Fruit fly (Drosophila melanogaster): ENCODE results near the gene Hsp26.

DNA sequence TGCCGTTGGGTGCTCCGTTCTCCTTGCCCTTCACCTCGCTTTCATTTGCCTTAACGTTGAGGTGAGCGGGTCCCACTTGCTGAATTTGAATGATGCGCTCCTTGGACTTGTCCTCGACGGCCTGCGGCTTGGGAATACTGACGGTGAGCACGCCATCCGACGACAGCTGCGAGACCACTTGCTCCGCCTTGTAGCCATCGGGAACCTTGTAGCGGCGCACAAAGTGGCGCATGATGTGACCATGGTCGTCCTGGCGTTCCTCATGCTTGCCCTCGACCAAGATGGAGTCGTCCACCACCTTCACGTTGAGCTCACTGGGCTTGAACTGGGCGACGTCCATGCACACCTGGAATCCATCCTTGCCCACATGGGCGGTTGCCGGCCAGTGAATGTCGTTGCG, 654 bp downstream of the Hsp26 start:
- TF ChIP-seq chif (GFP tag; optimal IDR thresholded peaks at IDR 0.05) (no peak), CG10462 (GFP tag; optimal IDR thresholded peaks at IDR 0.05) (no peak), danr (GFP tag; IDR thresholded peaks at IDR 0.05) (no peak), Vsx1 (GFP tag; optimal IDR thresholded peaks at IDR 0.05) (no peak), CG14050 (GFP tag; IDR thresholded peaks at IDR 0.05) (no peak), ase (GFP tag; IDR thresholded peaks at IDR 0.05) (no peak), CG3281 (GFP tag; optimal IDR thresholded peaks at IDR 0.05) (no peak), sqz (GFP tag; optimal IDR thresholded peaks at IDR 0.05) (no peak)
